Worm (Caenorhabditis elegans) whole organism, dauer: Measurements from ENCODE around the gene W03F9.4.

ENCODE experiments used
- unc-62 ChIP-seq: sonication (generic microtip); optimal IDR thresholded peaks from 2 replicates; lab custom pipeline; 2017; ENCODE audit warnings: missing biosample characterization, missing genetic modification reagents, missing genetic modification characterization

W03F9.4 gene

DNA sequence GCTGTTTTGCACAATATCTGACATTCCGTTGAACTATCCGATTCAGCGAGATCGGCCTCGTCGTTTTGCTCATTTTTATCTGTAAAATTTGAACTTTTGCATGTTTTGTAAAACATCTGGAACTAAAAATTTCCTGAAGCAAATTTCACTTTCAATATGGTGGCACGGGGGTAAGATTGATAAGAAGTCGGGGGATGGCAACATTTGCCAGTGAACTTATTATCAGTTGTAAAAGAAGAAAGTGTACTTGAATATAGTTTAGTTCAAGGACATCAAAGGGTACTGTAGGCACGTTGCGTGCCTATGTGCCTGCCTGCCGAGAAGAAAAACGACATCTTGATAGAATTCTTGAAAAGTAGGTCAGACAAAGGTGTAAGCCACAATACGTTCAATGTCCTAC lies at the start of gene W03F9.4:
TSS of gene W03F9.4 (minus strand) at position 79 of the 400 bp plus-strand sequence.
- TF ChIP-seq unc-62 (GFP tag; lab: Kevin White, UChicago): no peak

DNA sequence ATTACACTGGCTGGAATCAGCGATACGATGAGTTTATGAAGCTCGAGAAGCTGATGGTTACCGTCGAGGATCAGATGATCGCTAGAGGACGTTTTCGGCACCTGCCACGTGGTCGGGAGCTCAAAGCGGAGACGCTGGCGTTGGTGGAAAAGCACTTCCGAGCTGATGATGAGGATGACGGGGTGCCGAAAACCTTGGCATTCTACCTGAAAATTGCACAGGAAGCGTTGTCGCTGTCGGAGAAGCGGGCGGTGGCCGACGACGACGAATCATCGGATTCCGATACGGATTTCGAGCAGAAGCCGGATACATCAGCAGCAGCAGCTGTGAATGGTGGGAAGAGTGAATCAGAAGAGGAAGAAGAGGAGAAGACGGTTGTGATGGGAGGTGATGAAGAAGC lies 43.6 kb upstream of the W03F9.4 start:
- no peak for TF ChIP-seq unc-62 (GFP tag; lab: Kevin White, UChicago)

- TF ChIP-seq unc-62 (GFP tag; lab: Kevin White, UChicago): no peak
Measured at ce11 chrV:189436-189835, 38.2 kb upstream of the W03F9.4 start.

DNA sequence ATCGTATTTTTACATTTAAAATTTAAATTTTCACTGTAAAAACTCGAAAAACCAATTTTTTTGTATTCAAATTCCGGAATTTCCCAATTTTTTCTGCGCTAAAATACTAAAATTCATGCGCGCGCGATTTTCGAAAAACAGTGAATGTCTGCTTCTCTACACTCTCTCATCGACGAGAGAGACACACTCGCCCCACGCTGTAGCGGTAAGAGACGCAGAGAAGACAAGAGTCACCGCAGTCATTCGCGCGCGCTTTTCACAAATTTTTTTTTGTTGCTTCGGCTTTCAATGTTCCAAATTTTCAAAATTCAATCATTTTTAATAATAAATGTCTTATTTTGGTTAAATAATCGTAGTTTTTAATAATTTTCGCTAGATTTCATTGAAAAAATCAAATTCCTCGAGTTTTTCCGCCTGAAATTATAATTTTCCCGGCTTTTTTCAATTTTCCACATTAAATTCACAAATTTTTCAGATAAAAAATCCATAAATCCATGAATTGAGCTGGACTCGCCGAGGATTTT lies 34.6 kb upstream of the W03F9.4 start, which contains the start of gene arid-1:
TSS of gene arid-1 (plus strand) at position 474 of the 524 bp plus-strand sequence.
- no peak for TF ChIP-seq unc-62 (GFP tag; lab: Kevin White, UChicago)

- no peak for TF ChIP-seq unc-62 (GFP tag; lab: Kevin White, UChicago)
Measured at ce11 chrV:185124-185523, 33.9 kb upstream of the W03F9.4 start.

DNA sequence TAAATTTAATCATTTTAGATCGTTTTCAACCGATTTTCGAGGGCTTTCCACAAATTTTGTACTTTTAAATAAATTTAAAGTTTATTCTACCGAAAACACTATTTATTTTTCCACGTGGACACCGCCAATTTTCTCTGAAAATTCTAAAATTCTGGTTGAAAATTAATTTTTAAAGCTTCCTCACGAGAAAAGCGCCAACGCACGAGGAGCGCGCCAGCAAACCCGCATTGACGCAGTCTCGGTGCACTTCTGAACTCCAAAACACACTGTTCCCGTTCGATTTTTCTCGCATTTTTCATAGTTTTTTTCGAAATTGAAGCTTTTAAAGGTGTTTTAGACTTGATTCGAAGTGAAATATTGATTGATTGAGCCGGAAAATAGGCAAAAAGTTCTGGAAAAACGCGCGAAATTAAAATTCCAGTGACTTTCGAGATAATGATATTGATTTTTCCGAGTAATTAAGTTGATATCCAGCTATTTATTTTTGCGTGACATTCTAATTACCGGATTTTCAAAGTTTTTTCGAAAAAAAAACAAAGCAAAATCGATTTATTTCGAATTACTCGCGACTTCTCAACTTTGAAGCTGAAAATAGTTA lies 25.8 kb upstream of the W03F9.4 start, which contains the start of gene cul-3:
TSS of gene cul-3 (plus strand) at position 548 of the 598 bp plus-strand sequence.
- TF ChIP-seq unc-62 (GFP tag; lab: Kevin White, UChicago): no peak

ce11 chrV:174520-174919 lies 23.3 kb upstream of the W03F9.4 start:
- TF ChIP-seq unc-62 (GFP tag; lab: Kevin White, UChicago): no peak

DNA sequence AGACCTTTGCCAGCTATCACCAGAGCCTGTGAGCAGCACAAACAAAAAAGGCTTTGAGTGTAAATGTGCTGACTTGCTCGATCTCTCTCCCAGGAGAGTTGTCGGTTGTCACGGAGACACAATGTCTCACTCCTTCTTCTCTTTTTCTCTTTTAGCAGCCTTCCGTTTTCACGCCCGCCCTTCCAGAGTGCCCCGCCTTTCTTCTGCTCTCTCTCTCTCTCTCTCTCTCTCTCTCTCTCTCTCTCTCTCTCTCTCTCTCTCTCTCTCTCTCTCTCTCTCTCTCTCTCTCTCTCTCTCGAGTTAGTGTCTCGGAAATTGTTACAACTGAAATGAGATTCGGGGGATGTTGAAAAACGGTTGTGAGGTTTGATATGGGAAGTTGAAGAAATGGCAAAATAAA lies 22.2 kb upstream of the W03F9.4 start:
- TF ChIP-seq unc-62 (GFP tag; lab: Kevin White, UChicago): no peak

DNA sequence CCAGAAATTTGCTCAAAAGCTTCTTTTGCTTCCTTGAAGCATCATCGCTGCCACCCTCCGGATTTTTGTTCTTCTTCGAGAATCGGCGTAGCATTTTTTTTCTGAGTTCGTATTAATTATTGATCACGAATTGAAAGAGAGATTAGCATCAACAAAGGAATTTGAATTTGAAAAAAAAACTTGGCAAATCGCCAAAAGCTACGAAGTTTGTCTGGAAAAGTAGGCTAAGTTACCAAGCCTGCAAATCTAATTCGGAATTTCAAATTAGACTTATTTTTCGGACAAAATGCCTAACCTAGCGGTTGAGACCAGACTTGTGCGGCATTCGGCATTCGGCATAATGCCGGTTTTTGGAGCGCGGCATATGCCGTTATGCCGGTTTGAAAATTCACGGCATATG lies 20.9 kb upstream of the W03F9.4 start, which contains the start of gene cfap-36:
TSS of gene cfap-36 (minus strand) at position 101 of the 400 bp plus-strand sequence.
- no peak for TF ChIP-seq unc-62 (GFP tag; lab: Kevin White, UChicago)

- TF ChIP-seq unc-62 (GFP tag; lab: Kevin White, UChicago): no peak
Measured at ce11 chrV:166687-167086, 15.5 kb upstream of the W03F9.4 start, which contains the start of gene Y108G3AL.2. Gene Y108G3AL.2 (plus strand): TSS chrV:166987.

ce11 chrV:156044-156869 lies 5.1 kb upstream of the W03F9.4 start, which contains the start of gene ttb-1:
Gene ttb-1 (plus strand): TSS chrV:156819.
- TF ChIP-seq unc-62 (GFP tag; lab: Kevin White, UChicago): no peak

- TF ChIP-seq unc-62 (GFP tag; lab: Kevin White, UChicago): no peak
Measured at ce11 chrV:155215-155614, 4.0 kb upstream of the W03F9.4 start.

DNA sequence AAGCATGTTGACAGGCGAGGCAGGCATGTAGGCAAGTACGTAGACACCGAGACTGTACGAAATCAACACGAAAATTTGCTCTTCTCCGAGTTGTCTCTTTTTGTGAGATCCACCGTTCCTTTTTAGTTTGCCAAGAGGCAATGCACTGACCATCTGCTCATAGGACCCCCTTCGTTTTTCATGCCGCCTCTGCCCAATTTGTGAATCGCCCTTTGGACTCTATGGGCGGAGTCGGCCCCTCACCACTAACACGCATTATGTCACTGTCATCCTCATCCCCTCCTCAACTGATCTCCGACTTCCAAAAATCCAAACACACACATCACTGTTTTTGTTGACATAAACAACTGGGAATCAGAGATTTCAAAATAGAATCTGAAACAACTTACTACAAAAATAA lies 2.7 kb upstream of the W03F9.4 start:
- TF ChIP-seq unc-62 (GFP tag; lab: Kevin White, UChicago): no peak

ce11 chrV:152156-152555 lies 968 bp upstream of the W03F9.4 start:
- TF ChIP-seq unc-62 (GFP tag; lab: Kevin White, UChicago): no peak

DNA sequence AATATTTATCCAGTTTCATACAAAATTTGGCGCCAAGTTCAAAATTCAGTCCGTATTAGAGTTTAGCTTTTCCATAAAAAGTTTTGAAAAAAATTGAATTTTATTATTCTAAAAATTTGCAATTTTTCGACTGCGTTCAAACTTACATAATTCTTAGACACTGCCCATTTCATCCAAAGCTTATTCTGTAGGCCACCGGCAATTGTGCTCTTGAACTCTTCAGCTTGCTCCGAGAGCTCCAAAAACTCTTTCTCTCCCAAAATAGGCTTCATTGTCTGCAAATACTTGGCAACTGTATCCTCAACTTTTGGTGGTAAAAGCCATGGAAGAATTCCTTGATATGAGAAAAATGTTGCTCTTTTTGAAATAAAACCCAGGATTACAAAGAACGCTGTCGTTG lies 1.1 kb downstream of the W03F9.4 start:
- TF ChIP-seq unc-62 (GFP tag; lab: Kevin White, UChicago): no peak

ce11 chrV:145694-146093 lies 5.5 kb downstream of the W03F9.4 start:
- no peak for TF ChIP-seq unc-62 (GFP tag; lab: Kevin White, UChicago)
